Fruit fly (Drosophila melanogaster) whole organism, embryonic: ENCODE measurements around the gene CG43400.

ENCODE experiments used
- CG11085 ChIP-seq: fragments of 200-800 bp; sonication (Bioruptor generic); IDR thresholded peaks from 2 replicates; pipeline ENCODE4 v1.3.6; 2022; ENCODE audit warnings: missing biosample characterization, missing genetic modification characterization
- CG17186 ChIP-seq: fragments of 200-800 bp; sonication (Bioruptor generic); optimal IDR thresholded peaks from 3 replicates; lab custom pipeline; 2017; ENCODE audit warnings: missing biosample characterization, missing genetic modification reagents, missing genetic modification characterization
- CG17361 ChIP-seq: fragments of 200-800 bp; sonication (Bioruptor generic); IDR thresholded peaks from 3 replicates; pipeline ENCODE4 v1.3.6; 2022; ENCODE audit warnings: missing biosample characterization, missing genetic modification characterization
- CG2120 ChIP-seq: fragments of 200-800 bp; sonication (Bioruptor generic); optimal IDR thresholded peaks from 3 replicates; lab custom pipeline; 2016; ENCODE audit warnings: missing biosample characterization, missing genetic modification characterization
- CG30020 ChIP-seq: fragments of 200-800 bp; optimal IDR thresholded peaks from 2 replicates; lab custom pipeline; 2019; ENCODE audit warnings: missing biosample characterization, mild to moderate bottlenecking, missing genetic modification characterization, moderate library complexity
- CG30403 ChIP-seq: fragments of 200-800 bp; sonication (Bioruptor generic); optimal IDR thresholded peaks from 3 replicates; lab custom pipeline; 2016; ENCODE audit warnings: missing biosample characterization, missing genetic modification characterization
- CG31388 ChIP-seq: fragments of 200-800 bp; sonication (Bioruptor generic); optimal IDR thresholded peaks from 2 replicates; lab custom pipeline; 2016; ENCODE audit warnings: missing biosample characterization, missing genetic modification characterization
- CG3163 ChIP-seq: fragments of 200-800 bp; sonication (Bioruptor generic); optimal IDR thresholded peaks from 3 replicates; lab custom pipeline; 2016; ENCODE audit warnings: missing biosample characterization, missing genetic modification characterization
- CG32532 ChIP-seq: fragments of 200-800 bp; sonication (Bioruptor generic); IDR thresholded peaks from 2 replicates; pipeline ENCODE4 v1.3.6; 2022; ENCODE audit warnings: missing biosample characterization, missing genetic modification characterization
- CG4328 ChIP-seq: fragments of 200-800 bp; sonication (Bioruptor generic); optimal IDR thresholded peaks from 3 replicates; lab custom pipeline; 2017; ENCODE audit warnings: missing biosample characterization, missing genetic modification reagents, missing genetic modification characterization
- CG4404 ChIP-seq: fragments of 200-800 bp; sonication (Bioruptor generic); IDR thresholded peaks from 2 replicates; pipeline ENCODE4 v1.3.6; 2022; ENCODE audit warnings: missing biosample characterization, missing genetic modification characterization
- CG5245 ChIP-seq: fragments of 200-800 bp; sonication (Bioruptor generic); optimal IDR thresholded peaks from 3 replicates; lab custom pipeline; 2016; ENCODE audit warnings: missing biosample characterization, missing genetic modification characterization
- CG6175 ChIP-seq: fragments of 200-800 bp; sonication (Bioruptor generic); IDR thresholded peaks from 3 replicates; pipeline ENCODE4 v1.3.6; 2022; ENCODE audit warnings: missing biosample characterization, missing genetic modification characterization
- CG6254 ChIP-seq: fragments of 200-800 bp; sonication (Bioruptor generic); optimal IDR thresholded peaks from 3 replicates; lab custom pipeline; 2017; ENCODE audit warnings: mild to moderate bottlenecking, missing biosample characterization, missing genetic modification reagents, missing genetic modification characterization
- CG6765 ChIP-seq: fragments of 200-800 bp; sonication (Bioruptor generic); optimal IDR thresholded peaks from 3 replicates; lab custom pipeline; 2017; ENCODE audit warnings: missing biosample characterization, mild to moderate bottlenecking, missing genetic modification characterization
- CG7556 ChIP-seq: fragments of 200-800 bp; sonication (Bioruptor generic); optimal IDR thresholded peaks from 2 replicates; lab custom pipeline; 2017; ENCODE audit warnings: missing biosample characterization, mild to moderate bottlenecking, missing genetic modification characterization
- CG7963 ChIP-seq: fragments of 200-800 bp; sonication (Bioruptor generic); IDR thresholded peaks from 3 replicates; pipeline ENCODE4 v1.3.6; 2022; ENCODE audit warnings: missing biosample characterization, missing genetic modification characterization; ENCODE audit not compliant: partially characterized antibody
- CG8281 ChIP-seq: fragments of 200-800 bp; sonication (Bioruptor generic); optimal IDR thresholded peaks from 2 replicates; lab custom pipeline; 2018; ENCODE audit warnings: missing biosample characterization, mild to moderate bottlenecking, missing genetic modification characterization, moderate library complexity
- CG8388 ChIP-seq: fragments of 200-800 bp; sonication (Bioruptor generic); optimal IDR thresholded peaks from 2 replicates; lab custom pipeline; 2019; ENCODE audit warnings: missing biosample characterization, mild to moderate bottlenecking, missing genetic modification characterization, moderate library complexity
- CG9817 ChIP-seq: fragments of 200-800 bp; sonication (Bioruptor generic); optimal IDR thresholded peaks from 2 replicates; lab custom pipeline; 2018; ENCODE audit warnings: missing biosample characterization, mild to moderate bottlenecking, missing genetic modification characterization, moderate library complexity
- CrebB ChIP-seq: fragments of 200-800 bp; sonication (Bioruptor generic); optimal IDR thresholded peaks from 3 replicates; lab custom pipeline; 2018; ENCODE audit warnings: missing biosample characterization, mild to moderate bottlenecking, missing genetic modification characterization
- D19A ChIP-seq: fragments of 200-800 bp; optimal IDR thresholded peaks from 3 replicates; lab custom pipeline; 2019; ENCODE audit warnings: missing biosample characterization, mild to moderate bottlenecking, missing genetic modification characterization, moderate library complexity
- Dfd ChIP-seq, 2 experiments: fragments of >200 bp; optimal IDR thresholded peaks; 2 replicates each; lab custom pipeline; 2017; ENCODE audit warnings: missing biosample characterization in 2 of 2, missing genetic modification characterization in 2 of 2
- Fer3 ChIP-seq: fragments of 200-800 bp; sonication (Bioruptor generic); optimal IDR thresholded peaks from 2 replicates; lab custom pipeline; 2018; ENCODE audit warnings: missing biosample characterization, mild to moderate bottlenecking, missing genetic modification characterization, moderate library complexity
- Kr ChIP-seq: fragments of 200-800 bp; sonication (Bioruptor generic); optimal IDR thresholded peaks from 2 replicates; lab custom pipeline; 2017; ENCODE audit warnings: missing biosample characterization, mild to moderate bottlenecking, missing genetic modification characterization
- Nf-YA ChIP-seq: fragments of 200-800 bp; sonication (Bioruptor generic); IDR thresholded peaks from 2 replicates; pipeline ENCODE4 v1.3.6; 2022; ENCODE audit warnings: missing biosample characterization, missing genetic modification characterization
- Poxn ChIP-seq: fragments of 200-800 bp; sonication (Bioruptor generic); IDR thresholded peaks from 2 replicates; pipeline ENCODE4 v1.3.6; 2022; ENCODE audit warnings: missing biosample characterization, missing genetic modification characterization
- Sry-β ChIP-seq: fragments of 200-800 bp; sonication (Bioruptor generic); optimal IDR thresholded peaks from 2 replicates; lab custom pipeline; 2018; ENCODE audit warnings: missing biosample characterization, mild to moderate bottlenecking, missing genetic modification characterization, moderate library complexity
- Stat92E ChIP-seq, 3 experiments: fragments of >200 bp in 2 of 3; fragments of 200-800 bp in 1 of 3; sonication (Bioruptor generic) in 1 of 3; optimal IDR thresholded peaks; 2 replicates each; lab custom pipeline; 2017 to 2019; ENCODE audit warnings: missing biosample characterization in 3 of 3, missing genetic modification characterization in 3 of 3, mild to moderate bottlenecking in 1 of 3, moderate library complexity in 1 of 3
- Usf ChIP-seq: fragments of 200-800 bp; sonication (Bioruptor generic); optimal IDR thresholded peaks from 2 replicates; lab custom pipeline; 2017; ENCODE audit warnings: missing genotype, missing biosample characterization, missing genetic modification characterization
- bbx ChIP-seq: fragments of 200-800 bp; sonication (Bioruptor generic); IDR thresholded peaks from 2 replicates; pipeline ENCODE4 v1.3.6; 2022; ENCODE audit warnings: missing biosample characterization, missing genetic modification characterization; ENCODE audit not compliant: partially characterized antibody
- cg ChIP-seq: fragments of 200-800 bp; sonication (Bioruptor generic); optimal IDR thresholded peaks from 3 replicates; lab custom pipeline; 2019; ENCODE audit warnings: missing biosample characterization, mild to moderate bottlenecking, missing genetic modification characterization, moderate library complexity
- cwo ChIP-seq: fragments of 200-800 bp; sonication (Bioruptor generic); optimal IDR thresholded peaks from 3 replicates; lab custom pipeline; 2017; ENCODE audit warnings: missing biosample characterization, missing genetic modification characterization, mild to moderate bottlenecking, moderate library complexity, missing genetic modification reagents
- danr ChIP-seq: fragments of 200-800 bp; sonication (Bioruptor generic); IDR thresholded peaks from 2 replicates; pipeline ENCODE4 v1.3.6; 2022; ENCODE audit warnings: missing biosample characterization, missing genetic modification characterization
- exex ChIP-seq: fragments of 200-800 bp; sonication (Bioruptor generic); optimal IDR thresholded peaks from 4 replicates; lab custom pipeline; 2018; ENCODE audit warnings: missing biosample characterization, mild to moderate bottlenecking, missing genetic modification characterization, moderate library complexity
- fu2 ChIP-seq: fragments of 200-800 bp; sonication (Bioruptor generic); optimal IDR thresholded peaks from 2 replicates; lab custom pipeline; 2016; ENCODE audit warnings: missing biosample characterization, missing genetic modification characterization
- gcm ChIP-seq: fragments of 200-800 bp; sonication (Bioruptor generic); optimal IDR thresholded peaks from 2 replicates; lab custom pipeline; 2019; ENCODE audit warnings: missing biosample characterization, mild to moderate bottlenecking, missing genetic modification characterization, moderate library complexity
- inv ChIP-seq: fragments of 200-800 bp; sonication (Bioruptor generic); IDR thresholded peaks from 2 replicates; pipeline ENCODE4 v1.3.6; 2022; ENCODE audit warnings: missing biosample characterization, missing genetic modification characterization; ENCODE audit not compliant: partially characterized antibody
- klu ChIP-seq: fragments of 200-800 bp; sonication (Bioruptor generic); IDR thresholded peaks from 2 replicates; pipeline ENCODE4 v1.3.6; 2022; ENCODE audit warnings: missing biosample characterization, missing genetic modification characterization
- oc ChIP-seq: fragments of 200-800 bp; sonication (Bioruptor generic); optimal IDR thresholded peaks from 2 replicates; lab custom pipeline; 2018; ENCODE audit warnings: missing biosample characterization, mild to moderate bottlenecking, missing genetic modification characterization, moderate library complexity
- pfk ChIP-seq: fragments of 200-800 bp; sonication (Bioruptor generic); optimal IDR thresholded peaks from 2 replicates; lab custom pipeline; 2018; ENCODE audit warnings: missing biosample characterization, mild to moderate bottlenecking, missing genetic modification characterization, moderate library complexity
- pho ChIP-seq: fragments of 200-800 bp; sonication (Bioruptor generic); optimal IDR thresholded peaks from 2 replicates; lab custom pipeline; 2016; ENCODE audit warnings: missing biosample characterization, missing genetic modification characterization
- pzg ChIP-seq: fragments of 200-800 bp; sonication (Bioruptor generic); optimal IDR thresholded peaks from 3 replicates; lab custom pipeline; 2018; ENCODE audit warnings: missing biosample characterization, mild to moderate bottlenecking, missing genetic modification characterization, moderate library complexity
- repo ChIP-seq: fragments of 200-800 bp; sonication (Bioruptor generic); optimal IDR thresholded peaks from 2 replicates; lab custom pipeline; 2016; ENCODE audit warnings: missing biosample characterization, missing genetic modification characterization
- sisA ChIP-seq: fragments of 200-800 bp; sonication (Bioruptor generic); IDR thresholded peaks from 2 replicates; pipeline ENCODE4 v1.3.6; 2022; ENCODE audit warnings: missing biosample characterization, missing genetic modification characterization
- unc-4 ChIP-seq: fragments of 200-800 bp; sonication (Bioruptor generic); IDR thresholded peaks from 2 replicates; pipeline ENCODE4 v1.3.6; 2022; ENCODE audit warnings: missing biosample characterization, missing genetic modification characterization; ENCODE audit not compliant: partially characterized antibody
- wdn ChIP-seq: fragments of 200-800 bp; sonication (Bioruptor generic); IDR thresholded peaks from 2 replicates; pipeline ENCODE4 v1.3.6; 2022; ENCODE audit warnings: missing biosample characterization, missing genetic modification characterization
- zfh1 ChIP-seq: fragments of 200-800 bp; sonication (Bioruptor generic); IDR thresholded peaks from 3 replicates; pipeline ENCODE4 v1.3.6; 2022; ENCODE audit warnings: missing biosample characterization, missing genetic modification characterization

CG43400 gene

dm6 chr2L:8534515-8535295, 44.2 kb downstream of the CG43400 start (continued):
- TF ChIP-seq CG6765 (GFP tag; lab: Kevin White, UChicago) (peak; percentile 64), CG6254 (peak; percentile 94), Kr (GFP tag; lab: Kevin White, UChicago) (no peak), klu (GFP tag; lab: Robert Waterston, UW) (peak; percentile 82), CG9817 (tag; lab: Kevin White, UChicago) (peak; percentile 93), wdn (GFP tag; lab: Robert Waterston, UW) (no peak; the same call in 1 of the 2 replicates), CG8281 (peak; percentile 87), CG30020 (peak; percentile 70), danr (GFP tag; lab: Robert Waterston, UW) (peak; percentile 94), Nf-YA (GFP tag; lab: Robert Waterston, UW) (peak; percentile 93), exex (no peak), zfh1 (peak; percentile 95), fu2 (peak; percentile 7), CG17186 (peak; percentile 94), CG7963 (GFP tag; lab: Robert Waterston, UW) (no peak), CG6175 (GFP tag; lab: Robert Waterston, UW) (no peak; the same call in none of the 3 replicates), CG5245 (GFP tag; lab: Kevin White, UChicago) (peak; percentile 93), Poxn (GFP tag; lab: Robert Waterston, UW) (no peak), CG32532 (GFP tag; lab: Robert Waterston, UW) (peak; percentile 75), bbx (GFP tag; lab: Robert Waterston, UW) (no peak; the same call in 1 of the 2 replicates), repo (GFP tag; lab: Kevin White, UChicago) (peak; percentile 52), oc (tag; lab: Kevin White, UChicago) (peak; percentile 98), CG4404 (GFP tag; lab: Robert Waterston, UW) (peak; percentile 79), gcm (peak; percentile 97), Fer3 (tag; lab: Kevin White, UChicago) (peak; percentile 93), pzg (GFP tag; lab: Kevin White, UChicago) (no peak), CG31388 (GFP tag; lab: Kevin White, UChicago) (peak; percentile 90), CG4328 (peak; percentile 90), CG3163 (peak; percentile 91), cwo (GFP tag; lab: Kevin White, UChicago) (peak; percentile 84), unc-4 (GFP tag; lab: Robert Waterston, UW) (peak; percentile 34), CG8388 (GFP tag; lab: Kevin White, UChicago) (peak; percentile 96), CrebB (tag; lab: Kevin White, UChicago) (peak; percentile 92), CG7556 (GFP tag; lab: Kevin White, UChicago) (peak; percentile 76), inv (no peak; the same call in 1 of the 2 replicates), sisA (GFP tag; lab: Robert Waterston, UW) (peak; percentile 97), Stat92E (GFP tag; optimal IDR thresholded peaks at IDR 0.05; lab: Kevin White, UChicago) (peak in 1 of 3 experiments; percentile 90), CG2120 (GFP tag; lab: Kevin White, UChicago) (peak; percentile 77), pho (GFP tag; lab: Kevin White, UChicago) (no peak), cg (GFP tag; lab: Kevin White, UChicago) (peak; percentile 85), D19A (tag; lab: Kevin White, UChicago) (peak; percentile 94), CG11085 (GFP tag; lab: Robert Waterston, UW) (peak; percentile 68), pfk (peak; percentile 22), Dfd (GFP tag; optimal IDR thresholded peaks at IDR 0.05; lab: Kevin White, UChicago) (no peak), CG30403 (GFP tag; lab: Kevin White, UChicago) (peak; percentile 91), Sry-β (GFP tag; lab: Kevin White, UChicago) (peak; percentile 64), CG17361 (GFP tag; lab: Robert Waterston, UW) (peak; percentile 79), Usf (GFP tag; lab: Kevin White, UChicago) (peak; percentile 77)
